Worm (Caenorhabditis elegans) whole organism, late embryonic: ENCODE measurements around the gene srlf-35.

Source experiments
- K02D7.2 ChIP-seq: sonication (generic microtip); optimal IDR thresholded peaks from 2 replicates; lab custom pipeline; 2017; ENCODE audit warnings: mild to moderate bottlenecking, missing genetic modification characterization, missing compliant biosample characterization
- K09A11.1 ChIP-seq: sonication (generic microtip); optimal IDR thresholded peaks from 2 replicates; lab custom pipeline; 2017; ENCODE audit warnings: antibody characterized with exemption, mild to moderate bottlenecking, missing genetic modification characterization, missing compliant biosample characterization; ENCODE audit not compliant: insufficient read depth
- ahr-1 ChIP-seq: sonication (generic microtip); optimal IDR thresholded peaks from 2 replicates; lab custom pipeline; 2016; ENCODE audit warnings: missing genetic modification characterization, missing compliant biosample characterization
- ama-1 ChIP-seq: fragments of 150-350 bp; optimal IDR thresholded peaks from 2 replicates; lab custom pipeline; 2014
- ceh-2 ChIP-seq: sonication (generic microtip); optimal IDR thresholded peaks from 2 replicates; lab custom pipeline; 2016; ENCODE audit warnings: missing genotype, missing genetic modification characterization, missing compliant biosample characterization
- ceh-31 ChIP-seq: sonication (generic microtip); optimal IDR thresholded peaks from 2 replicates; lab custom pipeline; 2016; ENCODE audit warnings: missing genetic modification characterization, missing compliant biosample characterization
- che-1 ChIP-seq: sonication (generic microtip); optimal IDR thresholded peaks from 2 replicates; lab custom pipeline; 2016; ENCODE audit warnings: mild to moderate bottlenecking, missing genetic modification characterization, missing compliant biosample characterization
- pha-2 ChIP-seq: sonication (generic microtip); optimal IDR thresholded peaks from 2 replicates; lab custom pipeline; 2017; ENCODE audit warnings: mild to moderate bottlenecking, missing genetic modification characterization, missing compliant biosample characterization
- pha-4 ChIP-seq: fragments of 150-350 bp; optimal IDR thresholded peaks from 2 replicates; lab custom pipeline; 2018; ENCODE audit warnings: missing biosample characterization, missing genetic modification reagents, missing genetic modification characterization
- unc-42 ChIP-seq: sonication (generic microtip); optimal IDR thresholded peaks from 2 replicates; lab custom pipeline; 2016; ENCODE audit warnings: missing genotype, missing genetic modification characterization, missing compliant biosample characterization

Gene srlf-35

DNA sequence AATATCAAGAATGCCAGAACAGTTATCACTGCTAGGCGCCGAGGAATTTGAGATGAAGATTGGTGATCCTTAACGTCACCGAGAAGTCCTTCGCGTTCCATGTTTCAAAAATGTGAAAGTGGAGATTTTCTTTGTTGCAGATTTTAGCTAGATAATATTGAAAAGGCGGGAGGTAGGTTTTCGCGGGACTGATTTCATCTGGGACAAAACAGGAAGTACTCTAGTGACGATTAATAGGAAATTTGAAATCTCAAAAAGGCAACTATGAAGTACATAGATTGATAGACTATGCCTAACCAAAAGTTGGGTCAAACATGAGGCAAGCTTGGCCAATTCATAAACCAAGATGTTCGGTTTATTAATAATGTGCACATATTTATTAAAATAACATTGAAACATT, 49.2 kb downstream of the srlf-35 start, which contains the start of gene C14C6.8:
Gene C14C6.8, minus strand, starts transcription at position 101 of the 400 bp plus-strand sequence.
- no peak for TF ChIP-seq ceh-2 (tag; lab: Kevin White, UChicago)
- TF ChIP-seq K02D7.2 (tag; lab: Kevin White, UChicago) = no peak
- no peak for TF ChIP-seq pha-4 (tag; lab: Kevin White, UChicago)
- TF ChIP-seq ahr-1 = no peak
- TF ChIP-seq unc-42 (tag; lab: Kevin White, UChicago) = no peak
- no peak for TF ChIP-seq ama-1 (lab: Kevin White, UChicago)
- no peak for TF ChIP-seq K09A11.1
- TF ChIP-seq ceh-31 (tag; lab: Kevin White, UChicago) = no peak
- TF ChIP-seq pha-2 = no peak
- TF ChIP-seq che-1 (tag; lab: Kevin White, UChicago) = no peak
